Worm (Caenorhabditis elegans): ENCODE data around the gene frpr-11.

DNA sequence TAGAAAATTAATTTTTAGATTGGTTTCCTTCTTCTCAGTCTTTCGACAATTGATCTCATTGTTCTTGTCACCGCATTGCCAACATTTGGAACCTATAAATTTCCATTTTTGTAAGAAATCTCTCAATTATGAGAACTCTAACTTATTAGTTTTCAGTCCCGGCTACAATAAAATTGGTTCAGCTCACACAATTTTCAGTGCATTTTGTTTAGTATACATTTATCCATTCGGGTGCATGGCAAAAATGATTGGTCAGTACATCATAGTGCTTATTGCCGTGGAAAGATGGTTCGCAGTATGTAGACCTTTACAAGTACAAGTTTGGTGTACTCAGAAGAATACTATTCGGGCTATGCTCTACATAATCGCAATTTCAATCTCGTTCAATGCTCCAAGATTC, 3.1 kb upstream of the frpr-11 start:
- TF ChIP-seq pha-4 (tag; optimal IDR thresholded peaks at IDR 0.05) (no peak), skn-1 (tag; optimal IDR thresholded peaks at IDR 0.05) (no peak), pqm-1 (tag; optimal IDR thresholded peaks at IDR 0.05) (no peak), nhr-237 (tag; optimal IDR thresholded peaks at IDR 0.05) (no peak), nhr-28 (tag; optimal IDR thresholded peaks at IDR 0.05) (no peak), nhr-12 (tag; optimal IDR thresholded peaks at IDR 0.05) (no peak), ztf-4 (tag; optimal IDR thresholded peaks at IDR 0.05) (no peak), ztf-11 (tag; optimal IDR thresholded peaks at IDR 0.05) (no peak), zag-1 (tag; optimal IDR thresholded peaks at IDR 0.05) (no peak), ceh-82 (tag; optimal IDR thresholded peaks at IDR 0.05) (no peak), unc-39 (tag; optimal IDR thresholded peaks at IDR 0.05) (no peak)
